Fruit fly (Drosophila melanogaster): ENCODE measurements around the gene Zmynd8.

Zmynd8 gene

DNA sequence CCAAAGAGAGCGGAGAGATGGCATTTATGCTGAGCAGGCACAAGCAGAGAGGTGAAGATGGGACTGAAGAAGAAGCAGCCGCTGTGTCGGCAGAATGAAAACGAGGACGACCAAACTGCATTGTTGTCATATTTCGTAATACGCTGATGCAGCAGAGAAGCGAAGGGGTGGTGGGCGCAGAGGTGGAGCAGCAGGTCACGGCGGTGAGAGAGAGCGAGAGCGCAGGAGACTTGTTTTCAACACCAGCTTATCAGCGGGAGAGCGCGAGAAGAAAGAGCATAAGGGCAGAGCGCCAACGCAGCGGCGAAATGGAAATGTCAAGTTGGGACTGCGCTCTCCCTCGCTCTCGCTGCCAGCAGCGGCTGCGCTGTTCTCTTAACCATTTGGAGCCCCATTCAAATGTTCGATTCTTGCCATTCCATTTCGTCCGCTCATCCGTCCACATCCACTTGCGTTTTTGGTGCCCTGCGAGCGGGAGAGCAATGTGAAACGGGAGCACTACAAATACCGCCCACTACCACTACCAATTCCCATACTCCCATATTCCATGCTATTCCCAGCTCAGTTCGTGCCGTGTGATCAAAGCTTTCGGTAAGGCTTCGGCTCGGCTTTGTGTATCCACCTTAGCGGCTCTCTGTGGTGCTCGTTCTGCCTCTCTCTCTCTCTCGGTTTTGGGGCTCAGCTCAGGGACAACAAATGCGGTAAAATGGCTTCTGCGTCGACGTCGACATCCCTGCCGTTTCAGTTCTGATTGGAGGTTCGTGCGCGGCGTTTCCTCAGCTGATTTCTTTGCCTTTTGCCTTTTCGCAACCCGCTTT lies 44.2 kb downstream of the Zmynd8 start, which contains the start of gene ttk (continued):
- TF ChIP-seq CG7556 (GFP tag; optimal IDR thresholded peaks at IDR 0.05) (no peak), sens-2 (GFP tag; IDR thresholded peaks at IDR 0.05) (no peak), CG32532 (GFP tag; IDR thresholded peaks at IDR 0.05) (peak; percentile 56; the same call in 1 of the 2 replicates), CG16779 (GFP tag; IDR thresholded peaks at IDR 0.05) (no peak), CG18764 (GFP tag; optimal IDR thresholded peaks at IDR 0.05) (no peak), Hr51 (GFP tag; optimal IDR thresholded peaks at IDR 0.05) (no peak), Tbp (GFP tag; optimal IDR thresholded peaks at IDR 0.05) (no peak), Meics (GFP tag; optimal IDR thresholded peaks at IDR 0.05) (no peak), Myb (GFP tag; optimal IDR thresholded peaks at IDR 0.05) (no peak), CG15479 (GFP tag; optimal IDR thresholded peaks at IDR 0.05) (peak; percentile 23), D19A (tag; optimal IDR thresholded peaks at IDR 0.05) (no peak), mam (GFP tag; optimal IDR thresholded peaks at IDR 0.05) (no peak), dm (GFP tag; optimal IDR thresholded peaks at IDR 0.05) (no peak), CG14667 (GFP tag; IDR thresholded peaks at IDR 0.05) (no peak), CG3163 (GFP tag; optimal IDR thresholded peaks at IDR 0.05) (peak; percentile 87), HmgD (GFP tag; optimal IDR thresholded peaks at IDR 0.05) (no peak), CG1832 (GFP tag; optimal IDR thresholded peaks at IDR 0.05) (peak; percentile 53), dan (GFP tag; IDR thresholded peaks at IDR 0.05) (no peak), her (GFP tag; optimal IDR thresholded peaks at IDR 0.05) (no peak), crc (GFP tag; optimal IDR thresholded peaks at IDR 0.05) (no peak), CG6272 (GFP tag; IDR thresholded peaks at IDR 0.05) (no peak), Doc2 (GFP tag; IDR thresholded peaks at IDR 0.05) (no peak), bowl (GFP tag; IDR thresholded peaks at IDR 0.05) (no peak), bsh (GFP tag; optimal IDR thresholded peaks at IDR 0.05) (no peak), CG7372 (GFP tag; IDR thresholded peaks at IDR 0.05) (no peak), kni (GFP tag; optimal IDR thresholded peaks at IDR 0.05) (peak; percentile 94), ttk (GFP tag; IDR thresholded peaks at IDR 0.05) (no peak), CG11085 (GFP tag; IDR thresholded peaks at IDR 0.05) (no peak), unpg (GFP tag; optimal IDR thresholded peaks at IDR 0.05) (no peak), corto (GFP tag; optimal IDR thresholded peaks at IDR 0.05) (peak; percentile 64), Lim3 (GFP tag; IDR thresholded peaks at IDR 0.05) (no peak), yki (optimal IDR thresholded peaks at IDR 0.05) (peak; percentile 96), danr (GFP tag; IDR thresholded peaks at IDR 0.05) (no peak), pho (GFP tag; optimal IDR thresholded peaks at IDR 0.05) (no peak), H15 (GFP tag; IDR thresholded peaks at IDR 0.05) (no peak), gcm2 (GFP tag; optimal IDR thresholded peaks at IDR 0.05) (no peak), al (GFP tag; IDR thresholded peaks at IDR 0.05) (no peak), tgo (GFP tag; IDR thresholded peaks at IDR 0.05) (no peak), Mad (GFP tag; optimal IDR thresholded peaks at IDR 0.05) (no peak), hb (GFP tag; IDR thresholded peaks at IDR 0.05; ENCODE audit: partially characterized antibody) (no peak), CkIIα-i1 (GFP tag; IDR thresholded peaks at IDR 0.05) (no peak), nau (GFP tag; optimal IDR thresholded peaks at IDR 0.05) (no peak), Scr (GFP tag; IDR thresholded peaks at IDR 0.05; ENCODE audit: partially characterized antibody) (no peak; the same call in 1 of the 2 replicates), odd (GFP tag; optimal IDR thresholded peaks at IDR 0.05) (peak; percentile 7), sd (tag; optimal IDR thresholded peaks at IDR 0.05) (peak; percentile 81), wek (GFP tag; optimal IDR thresholded peaks at IDR 0.05) (no peak), H2.0 (GFP tag; IDR thresholded peaks at IDR 0.05) (no peak), Ada2b (GFP tag; IDR thresholded peaks at IDR 0.05) (no peak), MESR4 (GFP tag; optimal IDR thresholded peaks at IDR 0.05) (no peak), Stat92E (GFP tag; optimal IDR thresholded peaks at IDR 0.05) (no peak), Hr39 (optimal IDR thresholded peaks at IDR 0.05) (no peak)

Data from whole organism, embryonic.